Worm (Caenorhabditis elegans): ENCODE results near the gene lgl-1.

lgl-1 gene

DNA sequence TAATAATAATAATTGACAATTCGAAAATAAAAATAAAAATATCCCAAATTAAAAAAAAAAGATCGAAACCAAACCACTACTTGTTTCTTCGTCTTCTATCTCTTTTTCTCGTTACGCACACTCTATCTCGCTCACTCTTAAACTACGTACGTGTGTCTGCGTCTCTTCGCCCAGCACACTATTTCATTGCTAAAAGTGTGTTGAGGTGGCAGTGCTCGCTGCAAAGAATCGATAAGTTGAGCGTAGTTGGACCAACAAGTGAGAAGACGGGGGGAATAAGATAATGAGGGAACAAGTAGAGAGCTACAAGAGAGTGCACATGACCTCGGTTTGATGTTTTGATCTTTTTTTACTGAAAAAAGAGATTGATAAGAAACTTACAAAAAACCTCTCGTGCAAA, 45.0 kb downstream of the lgl-1 start:
- TF ChIP-seq hlh-1 (tag; optimal IDR thresholded peaks at IDR 0.05) (peak; percentile 24), snpc-4 (tag; optimal IDR thresholded peaks at IDR 0.05) (no peak), ceh-39 (tag; optimal IDR thresholded peaks at IDR 0.05) (peak; percentile 69), unc-62 (GFP tag; optimal IDR thresholded peaks at IDR 0.05) (peak; percentile 7), M03D4.4 (tag; optimal IDR thresholded peaks at IDR 0.05) (no peak), ztf-11 (tag; optimal IDR thresholded peaks at IDR 0.05) (no peak), mep-1 (tag; optimal IDR thresholded peaks at IDR 0.05) (no peak), ces-1 (GFP tag; optimal IDR thresholded peaks at IDR 0.05) (peak; percentile 78)

DNA sequence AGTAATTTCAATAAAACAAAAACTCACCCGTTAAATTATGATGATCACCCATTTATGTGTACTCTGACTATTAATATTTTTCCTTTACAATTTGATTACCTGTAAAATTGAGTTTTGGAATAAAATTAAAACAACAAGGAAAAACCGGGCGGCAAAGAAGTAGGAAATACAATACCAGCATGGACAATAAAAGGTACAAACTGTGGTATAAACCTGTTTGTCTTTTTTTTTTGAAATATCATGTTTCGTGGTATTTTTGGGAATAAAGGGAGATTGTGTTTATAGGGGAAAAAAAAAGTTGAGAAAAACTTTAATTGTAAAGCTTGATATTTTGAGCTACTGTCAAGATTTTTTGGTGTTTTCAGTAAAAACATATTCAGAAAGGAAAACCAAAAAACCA, 45.5 kb downstream of the lgl-1 start, which contains the start of gene daf-3:
daf-3 (minus strand) TSS at position 101 of the 400 bp plus-strand sequence.
- TF ChIP-seq nhr-28 (tag; optimal IDR thresholded peaks at IDR 0.05) (no peak), pha-4 (tag; optimal IDR thresholded peaks at IDR 0.05) (no peak), ham-2 (GFP tag; optimal IDR thresholded peaks at IDR 0.05) (no peak), nhr-2 (tag; optimal IDR thresholded peaks at IDR 0.05) (no peak), ceh-83 (GFP tag; optimal IDR thresholded peaks at IDR 0.05) (no peak), elt-3 (tag; optimal IDR thresholded peaks at IDR 0.05) (no peak), lsy-2 (tag; optimal IDR thresholded peaks at IDR 0.05) (no peak), zip-8 (tag; optimal IDR thresholded peaks at IDR 0.05) (no peak), nhr-237 (tag; optimal IDR thresholded peaks at IDR 0.05) (no peak), mep-1 (tag; optimal IDR thresholded peaks at IDR 0.05) (no peak), bed-3 (GFP tag; optimal IDR thresholded peaks at IDR 0.05) (no peak), ztf-11 (tag; optimal IDR thresholded peaks at IDR 0.05) (no peak)

DNA sequence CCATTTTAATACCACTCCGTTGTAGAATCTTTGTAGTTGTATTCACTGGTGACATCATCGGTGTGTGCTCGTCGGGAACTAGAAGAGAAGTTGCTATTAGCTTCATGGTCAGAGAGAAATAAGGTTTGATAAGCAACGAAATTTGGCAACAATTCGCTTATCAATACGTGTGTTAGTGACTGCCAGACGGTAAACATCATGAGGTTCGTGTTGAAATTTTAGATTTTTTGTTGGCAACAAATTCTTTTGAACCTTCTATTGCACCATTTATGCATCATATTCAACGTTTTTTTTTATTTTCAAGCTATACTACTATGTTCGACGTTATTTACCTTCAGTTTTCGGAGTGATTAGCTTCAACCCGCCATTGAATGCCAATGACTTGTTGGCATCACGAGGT, 47.2 kb downstream of the lgl-1 start:
- no peak for TF ChIP-seq elt-1 (tag; optimal IDR thresholded peaks at IDR 0.05; ENCODE audit: borderline replicate concordance, insufficient read depth)
- TF ChIP-seq zip-8 (tag; optimal IDR thresholded peaks at IDR 0.05), result no peak
- no peak for TF ChIP-seq sptf-1 (tag; optimal IDR thresholded peaks at IDR 0.05)

DNA sequence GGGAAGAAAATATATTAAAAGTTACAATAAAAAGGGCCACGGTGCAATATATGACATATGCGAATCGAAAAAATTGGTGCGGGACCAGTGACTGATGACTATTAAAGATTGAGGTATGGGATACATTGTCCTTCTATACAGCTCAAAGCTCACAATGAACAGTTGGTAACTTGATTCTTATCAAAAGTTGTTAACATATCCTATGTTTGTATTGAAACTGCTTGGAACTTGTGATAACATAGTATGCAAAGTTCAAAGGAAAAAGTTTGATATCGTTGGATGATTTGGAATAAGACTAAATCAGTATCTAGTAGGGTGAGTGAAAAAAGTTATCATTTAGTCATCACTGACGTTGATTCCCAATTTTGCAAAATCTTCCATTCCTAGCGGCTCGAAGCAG, 52.9 kb downstream of the lgl-1 start:
- TF ChIP-seq ztf-11 (tag; optimal IDR thresholded peaks at IDR 0.05) (no peak), ces-1 (GFP tag; optimal IDR thresholded peaks at IDR 0.05) (no peak), nhr-76 (tag; optimal IDR thresholded peaks at IDR 0.05) (no peak), nhr-2 (tag; optimal IDR thresholded peaks at IDR 0.05) (no peak), bed-3 (GFP tag; optimal IDR thresholded peaks at IDR 0.05) (no peak), snpc-4 (tag; optimal IDR thresholded peaks at IDR 0.05) (no peak), nhr-12 (tag; optimal IDR thresholded peaks at IDR 0.05) (no peak), lin-32 (GFP tag; optimal IDR thresholded peaks at IDR 0.05) (no peak), nhr-28 (tag; optimal IDR thresholded peaks at IDR 0.05) (no peak), ceh-83 (GFP tag; optimal IDR thresholded peaks at IDR 0.05) (no peak), pha-4 (tag; optimal IDR thresholded peaks at IDR 0.05) (no peak), unc-62 (GFP tag; optimal IDR thresholded peaks at IDR 0.05) (no peak), zip-8 (tag; optimal IDR thresholded peaks at IDR 0.05) (no peak), mls-2 (tag; optimal IDR thresholded peaks at IDR 0.05) (no peak), mep-1 (tag; optimal IDR thresholded peaks at IDR 0.05) (no peak), cnd-1 (tag; optimal IDR thresholded peaks at IDR 0.05) (no peak), drap-1 (GFP tag; optimal IDR thresholded peaks at IDR 0.05) (no peak), flh-1 (GFP tag; optimal IDR thresholded peaks at IDR 0.05) (no peak), ceh-43 (GFP tag; optimal IDR thresholded peaks at IDR 0.05) (no peak), elt-3 (tag; optimal IDR thresholded peaks at IDR 0.05) (no peak)

DNA sequence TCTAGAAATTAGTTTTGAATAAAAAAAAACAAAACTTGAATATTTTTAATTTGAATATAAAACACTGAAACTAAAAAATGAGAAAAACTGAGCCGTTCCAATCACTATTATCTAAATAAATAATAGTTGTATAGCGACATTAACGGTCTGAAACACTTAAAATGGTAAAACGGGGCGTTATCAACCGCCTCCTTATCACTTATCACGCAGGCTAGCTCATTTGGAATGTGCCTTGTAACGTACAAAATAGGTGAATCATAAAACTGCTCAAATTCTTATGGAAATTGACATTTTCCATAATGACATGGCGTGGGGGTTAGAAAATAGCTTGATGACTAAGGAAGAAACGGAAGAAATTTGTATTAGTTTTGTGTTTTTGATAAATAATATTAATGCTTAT, 55.0 kb downstream of the lgl-1 start, which contains the start of gene ifd-2:
ifd-2 (minus strand) TSS at position 1 of the 400 bp plus-strand sequence.
- TF ChIP-seq zip-8 (tag; optimal IDR thresholded peaks at IDR 0.05) (no peak), ham-2 (GFP tag; optimal IDR thresholded peaks at IDR 0.05) (no peak), ztf-11 (tag; optimal IDR thresholded peaks at IDR 0.05) (no peak), unc-39 (tag; optimal IDR thresholded peaks at IDR 0.05) (no peak), pha-4 (tag; optimal IDR thresholded peaks at IDR 0.05) (no peak), tbx-8 (GFP tag; optimal IDR thresholded peaks at IDR 0.05) (no peak), nhr-28 (tag; optimal IDR thresholded peaks at IDR 0.05) (no peak), lin-32 (GFP tag; optimal IDR thresholded peaks at IDR 0.05) (no peak), drap-1 (GFP tag; optimal IDR thresholded peaks at IDR 0.05) (no peak), sem-2 (GFP tag; optimal IDR thresholded peaks at IDR 0.05) (no peak), elt-3 (tag; optimal IDR thresholded peaks at IDR 0.05) (no peak), unc-62 (GFP tag; optimal IDR thresholded peaks at IDR 0.05) (no peak), ces-1 (GFP tag; optimal IDR thresholded peaks at IDR 0.05) (no peak), mls-2 (tag; optimal IDR thresholded peaks at IDR 0.05) (no peak)
